Fruit fly (Drosophila melanogaster) whole organism, embryonic: Measurements from ENCODE around the gene fwd.

ENCODE experiments used
- CG10565 ChIP-seq: fragments of 200-800 bp; sonication (Bioruptor generic); optimal IDR thresholded peaks from 3 replicates; lab custom pipeline; 2016; ENCODE audit warnings: missing biosample characterization, mild to moderate bottlenecking, missing genetic modification characterization
- CG11093 ChIP-seq: fragments of 200-800 bp; sonication (Bioruptor generic); IDR thresholded peaks from 3 replicates; pipeline ENCODE4 v1.3.6; 2022; ENCODE audit warnings: missing biosample characterization, missing genetic modification characterization
- CG11398 ChIP-seq: fragments of 200-800 bp; sonication (Bioruptor generic); optimal IDR thresholded peaks from 2 replicates; lab custom pipeline; 2016; ENCODE audit warnings: missing biosample characterization, missing genetic modification characterization
- CG11456 ChIP-seq: fragments of 200-800 bp; sonication (Bioruptor generic); IDR thresholded peaks from 3 replicates; pipeline ENCODE4 v1.3.6; 2022; ENCODE audit warnings: missing biosample characterization, missing genetic modification characterization
- CG11504 ChIP-seq: fragments of 200-800 bp; sonication (Bioruptor generic); optimal IDR thresholded peaks from 3 replicates; lab custom pipeline; 2019; ENCODE audit warnings: missing biosample characterization, mild to moderate bottlenecking, missing genetic modification characterization, moderate library complexity
- CG11696 ChIP-seq: fragments of 200-800 bp; sonication (Bioruptor generic); IDR thresholded peaks from 2 replicates; pipeline ENCODE4 v1.3.6; 2022; ENCODE audit warnings: missing biosample characterization, missing genetic modification characterization
- CG12104 ChIP-seq: fragments of 200-800 bp; sonication (Bioruptor generic); optimal IDR thresholded peaks from 3 replicates; lab custom pipeline; 2016; ENCODE audit warnings: missing biosample characterization, missing genetic modification characterization
- CG13424 ChIP-seq: fragments of 200-800 bp; sonication (Bioruptor generic); optimal IDR thresholded peaks from 2 replicates; lab custom pipeline; 2019; ENCODE audit warnings: missing biosample characterization, mild to moderate bottlenecking, missing genetic modification characterization, moderate library complexity
- CG13775 ChIP-seq: fragments of 200-800 bp; sonication (Bioruptor generic); optimal IDR thresholded peaks from 3 replicates; lab custom pipeline; 2017; ENCODE audit warnings: missing biosample characterization, mild to moderate bottlenecking, missing genetic modification characterization
- CG13894 ChIP-seq: fragments of 200-800 bp; sonication (Bioruptor generic); optimal IDR thresholded peaks from 3 replicates; lab custom pipeline; 2018; ENCODE audit warnings: missing biosample characterization, mild to moderate bottlenecking, missing genetic modification characterization, moderate library complexity
- CG14860 ChIP-seq: fragments of 200-800 bp; sonication (Bioruptor generic); IDR thresholded peaks from 3 replicates; pipeline ENCODE4 v1.3.6; 2022; ENCODE audit warnings: missing biosample characterization, missing genetic modification characterization; ENCODE audit not compliant: partially characterized antibody
- CG1603 ChIP-seq: fragments of 200-800 bp; sonication (Bioruptor generic); optimal IDR thresholded peaks from 2 replicates; lab custom pipeline; 2019; ENCODE audit warnings: missing biosample characterization, mild to moderate bottlenecking, missing genetic modification characterization, moderate library complexity
- CG1647 ChIP-seq: fragments of 200-800 bp; sonication (Bioruptor generic); optimal IDR thresholded peaks from 3 replicates; lab custom pipeline; 2016; ENCODE audit warnings: missing biosample characterization, missing genetic modification characterization
- CG17568 ChIP-seq: fragments of 200-800 bp; sonication (Bioruptor generic); optimal IDR thresholded peaks from 2 replicates; lab custom pipeline; 2018; ENCODE audit warnings: missing biosample characterization, mild to moderate bottlenecking, missing genetic modification characterization, moderate library complexity
- CG18011 ChIP-seq: fragments of 200-800 bp; sonication (Bioruptor generic); optimal IDR thresholded peaks from 2 replicates; lab custom pipeline; 2017; ENCODE audit warnings: missing biosample characterization, missing genetic modification characterization, mild to moderate bottlenecking, moderate library complexity, missing genotype
- CG42726 ChIP-seq: fragments of 200-800 bp; sonication (Bioruptor generic); IDR thresholded peaks from 2 replicates; pipeline ENCODE4 v1.3.6; 2022; ENCODE audit warnings: missing biosample characterization, missing genetic modification characterization; ENCODE audit not compliant: partially characterized antibody
- CG6854 ChIP-seq: fragments of 200-800 bp; sonication (Bioruptor generic); optimal IDR thresholded peaks from 3 replicates; lab custom pipeline; 2017; ENCODE audit warnings: missing biosample characterization, mild to moderate bottlenecking, missing genetic modification characterization
- CG8281 ChIP-seq: fragments of 200-800 bp; sonication (Bioruptor generic); optimal IDR thresholded peaks from 2 replicates; lab custom pipeline; 2018; ENCODE audit warnings: missing biosample characterization, mild to moderate bottlenecking, missing genetic modification characterization, moderate library complexity
- Dfd ChIP-seq, 2 experiments: fragments of >200 bp; optimal IDR thresholded peaks; 2 replicates each; lab custom pipeline; 2017; ENCODE audit warnings: missing biosample characterization in 2 of 2, missing genetic modification characterization in 2 of 2
- Doc2 ChIP-seq: fragments of 200-800 bp; sonication (Bioruptor generic); IDR thresholded peaks from 2 replicates; pipeline ENCODE4 v1.3.6; 2022; ENCODE audit warnings: missing biosample characterization, missing genetic modification characterization
- Doc3 ChIP-seq: fragments of 200-800 bp; sonication (Bioruptor generic); IDR thresholded peaks from 3 replicates; pipeline ENCODE4 v1.3.6; 2022; ENCODE audit warnings: missing biosample characterization, missing genetic modification characterization; ENCODE audit not compliant: partially characterized antibody
- GATAe ChIP-seq: fragments of 200-800 bp; sonication (Bioruptor generic); conservative IDR thresholded peaks from 2 replicates; pipeline ENCODE4 v1.3.6; 2022; ENCODE audit warnings: missing biosample characterization, missing genetic modification characterization
- H2.0 ChIP-seq: fragments of 200-800 bp; sonication (Bioruptor generic); IDR thresholded peaks from 2 replicates; pipeline ENCODE4 v1.3.6; 2022; ENCODE audit warnings: missing biosample characterization, missing genetic modification characterization
- PHDP ChIP-seq: fragments of 200-800 bp; sonication (Bioruptor generic); optimal IDR thresholded peaks from 3 replicates; lab custom pipeline; 2018; ENCODE audit warnings: missing biosample characterization, mild to moderate bottlenecking, missing genetic modification characterization, moderate library complexity
- Six4 ChIP-seq: fragments of 200-800 bp; sonication (Bioruptor generic); optimal IDR thresholded peaks from 2 replicates; lab custom pipeline; 2016; ENCODE audit warnings: missing biosample characterization, missing genetic modification characterization
- Spps ChIP-seq: fragments of 200-800 bp; sonication (Bioruptor generic); optimal IDR thresholded peaks from 2 replicates; lab custom pipeline; 2018; ENCODE audit warnings: missing biosample characterization, mild to moderate bottlenecking, missing genetic modification characterization
- Tbp ChIP-seq: fragments of >200 bp; optimal IDR thresholded peaks from 2 replicates; lab custom pipeline; 2018; ENCODE audit warnings: missing biosample characterization, missing genetic modification characterization
- ac ChIP-seq: fragments of 200-800 bp; sonication (Bioruptor generic); optimal IDR thresholded peaks from 3 replicates; lab custom pipeline; 2017; ENCODE audit warnings: missing biosample characterization, mild to moderate bottlenecking, missing genetic modification characterization
- bab2 ChIP-seq: fragments of 200-800 bp; sonication (Bioruptor generic); optimal IDR thresholded peaks from 2 replicates; lab custom pipeline; 2016; ENCODE audit warnings: missing biosample characterization, missing genetic modification characterization
- bsh ChIP-seq, 2 experiments: fragments of 200-800 bp; sonication (Bioruptor generic); optimal IDR thresholded peaks; 2 replicates each; lab custom pipeline; 2017 to 2018; ENCODE audit warnings: mild to moderate bottlenecking in 2 of 2, missing biosample characterization in 2 of 2, missing genetic modification characterization in 2 of 2, moderate library complexity in 1 of 2
- cad ChIP-seq: fragments of >200 bp; optimal IDR thresholded peaks from 2 replicates; lab custom pipeline; 2017; ENCODE audit warnings: missing biosample characterization, missing genetic modification characterization
- cas ChIP-seq: fragments of 200-800 bp; sonication (Bioruptor generic); IDR thresholded peaks from 2 replicates; pipeline ENCODE4 v1.3.6; 2022; ENCODE audit warnings: missing biosample characterization, missing genetic modification characterization
- ci ChIP-seq: fragments of 200-800 bp; sonication (Bioruptor generic); IDR thresholded peaks from 3 replicates; pipeline ENCODE4 v1.3.6; 2022; ENCODE audit warnings: missing biosample characterization, missing genetic modification characterization
- gfzf ChIP-seq: fragments of 200-800 bp; sonication (Bioruptor generic); optimal IDR thresholded peaks from 2 replicates; lab custom pipeline; 2016; ENCODE audit warnings: missing biosample characterization, mild to moderate bottlenecking, missing genetic modification characterization, moderate library complexity
- hkb ChIP-seq, 2 experiments: fragments of 200-800 bp in 1 of 2; fragments of >200 bp in 1 of 2; sonication (Bioruptor generic) in 1 of 2; IDR thresholded peaks in 1 of 2; optimal IDR thresholded peaks in 1 of 2; 2 replicates each; pipeline versions ENCODE4 v1.3.6 to Lab custom; 2017 to 2022; ENCODE audit warnings: missing biosample characterization in 1 of 2, missing genetic modification characterization in 1 of 2
- ind ChIP-seq: fragments of 200-800 bp; sonication (Bioruptor generic); optimal IDR thresholded peaks from 3 replicates; lab custom pipeline; 2016; ENCODE audit warnings: missing biosample characterization, missing genetic modification characterization
- knrl ChIP-seq: fragments of 200-800 bp; sonication (Bioruptor generic); IDR thresholded peaks from 3 replicates; pipeline ENCODE4 v1.3.6; 2022; ENCODE audit warnings: missing biosample characterization, missing genetic modification characterization; ENCODE audit not compliant: partially characterized antibody
- lab ChIP-seq: fragments of 200-800 bp; sonication (Bioruptor generic); optimal IDR thresholded peaks from 3 replicates; lab custom pipeline; 2017; ENCODE audit warnings: missing biosample characterization, missing genetic modification characterization, mild to moderate bottlenecking, moderate library complexity, missing genetic modification reagents
- mirr ChIP-seq: fragments of 200-800 bp; sonication (Bioruptor generic); optimal IDR thresholded peaks from 3 replicates; lab custom pipeline; 2018; ENCODE audit warnings: missing biosample characterization, mild to moderate bottlenecking, missing genetic modification characterization
- psq ChIP-seq: fragments of 200-800 bp; sonication (Bioruptor generic); optimal IDR thresholded peaks from 2 replicates; lab custom pipeline; 2017; ENCODE audit warnings: missing biosample characterization, missing genetic modification characterization
- sd ChIP-seq: fragments of 200-800 bp; sonication (Bioruptor generic); optimal IDR thresholded peaks from 3 replicates; lab custom pipeline; 2018; ENCODE audit warnings: missing biosample characterization, mild to moderate bottlenecking, missing genetic modification characterization, moderate library complexity
- stc ChIP-seq: fragments of 200-800 bp; sonication (Bioruptor generic); IDR thresholded peaks from 2 replicates; pipeline ENCODE4 v1.3.6; 2022; ENCODE audit warnings: missing biosample characterization, missing genetic modification characterization
- trh ChIP-seq: fragments of 200-800 bp; sonication (Bioruptor generic); optimal IDR thresholded peaks from 2 replicates; lab custom pipeline; 2016; ENCODE audit warnings: missing biosample characterization, missing genetic modification characterization
- twi ChIP-seq: fragments of 200-800 bp; optimal IDR thresholded peaks from 2 replicates; lab custom pipeline; 2019; ENCODE audit warnings: missing biosample characterization, mild to moderate bottlenecking, missing genetic modification characterization, moderate library complexity
- tx ChIP-seq: fragments of 200-800 bp; sonication (Bioruptor generic); optimal IDR thresholded peaks from 2 replicates; lab custom pipeline; 2016; ENCODE audit warnings: missing biosample characterization, missing genetic modification characterization
- vvl ChIP-seq: fragments of 200-800 bp; sonication (Bioruptor generic); IDR thresholded peaks from 2 replicates; pipeline ENCODE4 v1.3.6; 2022; ENCODE audit warnings: missing biosample characterization, missing genetic modification characterization
- zen ChIP-seq: fragments of 200-800 bp; sonication (Bioruptor generic); optimal IDR thresholded peaks from 3 replicates; lab custom pipeline; 2018; ENCODE audit warnings: missing biosample characterization, mild to moderate bottlenecking, missing genetic modification characterization, moderate library complexity
- zfh2 ChIP-seq: fragments of 200-800 bp; sonication (Bioruptor generic); optimal IDR thresholded peaks from 2 replicates; lab custom pipeline; 2016; ENCODE audit warnings: missing biosample characterization, missing genetic modification characterization

Gene fwd

dm6 chr3L:257618-258475 lies 61.8 kb downstream of the fwd start, which contains the start of the genes DIP2 and wac (continued):
- TF ChIP-seq ind = peak; percentile 83
- TF ChIP-seq cas = no peak
- TF ChIP-seq CG13894 (tag; lab: Kevin White, UChicago) = peak; percentile 45
- TF ChIP-seq CG17568 (GFP tag; lab: Kevin White, UChicago) = no peak
- peak; percentile 93 for TF ChIP-seq zfh2 (GFP tag; lab: Kevin White, UChicago)
- TF ChIP-seq vvl = peak; percentile 89
- peak; percentile 59; the same call in 1 of the 2 replicates for TF ChIP-seq H2.0 (GFP tag; lab: Robert Waterston, UW)
- peak; percentile 83 for TF ChIP-seq CG1647 (GFP tag; lab: Kevin White, UChicago)
- peak; percentile 88 for TF ChIP-seq CG11456 (GFP tag; lab: Robert Waterston, UW)
- TF ChIP-seq Six4 (GFP tag; lab: Kevin White, UChicago) = peak; percentile 73
- TF ChIP-seq CG14860 (GFP tag; lab: Robert Waterston, UW) = peak; percentile 76
- peak; percentile 25 for TF ChIP-seq sd
- peak; percentile 47 for TF ChIP-seq PHDP (tag; lab: Kevin White, UChicago)
- TF ChIP-seq twi = no peak
- peak; percentile 57 for TF ChIP-seq zen (tag; lab: Kevin White, UChicago)
- peak; percentile 86 for TF ChIP-seq Doc3 (GFP tag; lab: Robert Waterston, UW)
- TF ChIP-seq ci (GFP tag; lab: Robert Waterston, UW) = peak; percentile 87
- TF ChIP-seq CG12104 (GFP tag; lab: Kevin White, UChicago) = peak; percentile 3
- TF ChIP-seq CG8281 (tag; lab: Kevin White, UChicago) = no peak
- TF ChIP-seq gfzf = peak; percentile 89
- no peak for TF ChIP-seq cad
- TF ChIP-seq CG1603 (tag; lab: Kevin White, UChicago) = peak; percentile 74
- no peak for TF ChIP-seq lab (GFP tag; lab: Kevin White, UChicago)
- peak; percentile 72 for TF ChIP-seq CG11398 (GFP tag; lab: Kevin White, UChicago)
- 0 out of 2 replicates have a peak, but pooled peaks have one; percentile 15 for TF ChIP-seq GATAe (GFP tag; lab: Robert Waterston, UW)
- TF ChIP-seq trh (GFP tag; lab: Kevin White, UChicago) = no peak
- peak in 1 of 2 experiments; percentile 51 for TF ChIP-seq bsh (GFP tag; optimal IDR thresholded peaks at IDR 0.05; lab: Kevin White, UChicago)
- peak; percentile 57; the same call in 1 of the 3 replicates for TF ChIP-seq CG11093 (GFP tag; lab: Robert Waterston, UW)
- peak; percentile 90 for TF ChIP-seq bab2 (GFP tag; lab: Kevin White, UChicago)
- TF ChIP-seq Tbp (GFP tag; lab: Kevin White, UChicago) = no peak
- TF ChIP-seq CG13775 = peak; percentile 72
- peak; percentile 13 for TF ChIP-seq Spps
- peak; percentile 45 for TF ChIP-seq stc (GFP tag; lab: Robert Waterston, UW)
- TF ChIP-seq CG13424 (tag; lab: Kevin White, UChicago) = peak; percentile 60
- TF ChIP-seq psq (GFP tag; lab: Kevin White, UChicago) = peak; percentile 28
- TF ChIP-seq tx (GFP tag; lab: Kevin White, UChicago) = peak; percentile 84
- TF ChIP-seq CG10565 (GFP tag; lab: Kevin White, UChicago) = no peak
- TF ChIP-seq ac (GFP tag; lab: Kevin White, UChicago) = no peak
- 0 out of 2 replicates have a peak, but pooled peaks have one; percentile 42 for TF ChIP-seq CG11696 (GFP tag; lab: Robert Waterston, UW)
- TF ChIP-seq Dfd (GFP tag; optimal IDR thresholded peaks at IDR 0.05; lab: Kevin White, UChicago) = no peak
- no peak for TF ChIP-seq hkb (optimal IDR thresholded peaks at IDR 0.05; lab: Kevin White, UChicago)
- TF ChIP-seq hkb (GFP tag; IDR thresholded peaks at IDR 0.05; lab: Robert Waterston, UW) = peak; percentile 58; the same call in 1 of the 2 replicates
- no peak for TF ChIP-seq Doc2
- no peak for TF ChIP-seq CG11504
- TF ChIP-seq mirr = peak; percentile 48
- peak; percentile 91 for TF ChIP-seq CG42726 (GFP tag; lab: Robert Waterston, UW)
- TF ChIP-seq knrl (GFP tag; lab: Robert Waterston, UW) = peak; percentile 90
- TF ChIP-seq CG18011 (GFP tag; lab: Kevin White, UChicago) = peak; percentile 71
- TF ChIP-seq CG6854 = peak; percentile 50
